Worm (Caenorhabditis elegans): ENCODE results near the gene str-18.

str-18 gene

ce11 chrV:15741851-15742250 is at the start of gene str-18:
str-18 (minus strand) TSS chrV:15741951.
- TF ChIP-seq pes-1 (GFP tag; IDR thresholded peaks at IDR 0.05) (no peak), F13C5.2 (tag; optimal IDR thresholded peaks at IDR 0.05) (no peak), hmg-4 (GFP tag; optimal IDR thresholded peaks at IDR 0.05) (no peak), flt-1 (GFP tag; IDR thresholded peaks at IDR 0.05) (no peak), tbx-11 (GFP tag; IDR thresholded peaks at IDR 0.05) (no peak), scrt-1 (GFP tag; IDR thresholded peaks at IDR 0.05) (no peak), aly-1 (tag; optimal IDR thresholded peaks at IDR 0.05) (no peak), ceh-13 (GFP tag; optimal IDR thresholded peaks at IDR 0.05) (no peak), hmbx-1 (tag; optimal IDR thresholded peaks at IDR 0.05) (no peak), tra-4 (tag; optimal IDR thresholded peaks at IDR 0.05) (no peak)

ce11 chrV:15782494-15782893 is 40.7 kb upstream of the str-18 start, which contains the start of gene T26E4.3:
T26E4.3 (plus strand) TSS chrV:15782794.
- TF ChIP-seq sea-1 (GFP tag; conservative IDR thresholded peaks at IDR 0.05) = no peak

DNA sequence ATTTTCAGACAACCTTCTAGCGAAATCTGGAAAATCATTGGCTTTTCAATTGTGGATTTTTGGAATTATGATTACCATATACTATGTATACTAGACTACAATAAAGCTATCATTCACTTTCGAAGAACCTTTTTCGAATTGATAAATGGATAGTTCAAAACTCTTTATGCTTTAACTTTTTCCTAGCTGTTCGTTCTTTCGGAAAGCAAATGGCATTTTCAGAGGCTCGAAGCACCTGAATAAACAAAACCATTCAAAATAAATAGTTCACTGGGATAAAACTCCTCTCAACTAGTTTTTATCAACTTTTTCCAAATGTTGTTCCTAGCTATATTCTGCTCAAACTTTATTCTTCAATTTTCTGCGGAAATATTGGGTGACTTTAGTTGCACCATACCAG is 39.3 kb upstream of the str-18 start, which contains the start of gene T26E4.2:
TSS of gene T26E4.2 (plus strand) at position 301 of the 400 bp plus-strand sequence.
- no peak for TF ChIP-seq pes-1 (GFP tag; IDR thresholded peaks at IDR 0.05)
- TF ChIP-seq hmg-4 (GFP tag; optimal IDR thresholded peaks at IDR 0.05) = no peak
- no peak for TF ChIP-seq ets-7 (tag; optimal IDR thresholded peaks at IDR 0.05)
- TF ChIP-seq tra-4 (tag; optimal IDR thresholded peaks at IDR 0.05) = no peak
- TF ChIP-seq ceh-13 (GFP tag; optimal IDR thresholded peaks at IDR 0.05) = no peak
- TF ChIP-seq F13C5.2 (tag; optimal IDR thresholded peaks at IDR 0.05) = no peak
- no peak for TF ChIP-seq sea-1 (GFP tag; conservative IDR thresholded peaks at IDR 0.05)
- no peak for TF ChIP-seq ceh-36 (tag; optimal IDR thresholded peaks at IDR 0.05)
- TF ChIP-seq scrt-1 (GFP tag; IDR thresholded peaks at IDR 0.05) = no peak
- TF ChIP-seq hnd-1 (tag; optimal IDR thresholded peaks at IDR 0.05) = no peak
- no peak for TF ChIP-seq aly-1 (tag; optimal IDR thresholded peaks at IDR 0.05)
- TF ChIP-seq ama-1 (optimal IDR thresholded peaks at IDR 0.05) = no peak
- no peak for TF ChIP-seq tbx-11 (GFP tag; IDR thresholded peaks at IDR 0.05)
- TF ChIP-seq flt-1 (GFP tag; IDR thresholded peaks at IDR 0.05) = no peak

- no peak for TF ChIP-seq hmg-4 (GFP tag; optimal IDR thresholded peaks at IDR 0.05)
Measured at ce11 chrV:15779128-15779729, 37.5 kb upstream of the str-18 start, which contains the start of the genes nhr-285 and irld-52. nhr-285 (minus strand) TSS chrV:15779228. irld-52 (plus strand) TSS chrV:15779679.

ce11 chrV:15776651-15777050 is 34.9 kb upstream of the str-18 start, which contains the start of gene nhr-283:
nhr-283 (minus strand) TSS chrV:15776751.
- TF ChIP-seq tbx-11 (GFP tag; IDR thresholded peaks at IDR 0.05) (no peak), aly-1 (tag; optimal IDR thresholded peaks at IDR 0.05) (no peak), sea-1 (GFP tag; conservative IDR thresholded peaks at IDR 0.05) (no peak), tra-4 (tag; optimal IDR thresholded peaks at IDR 0.05) (no peak), F13C5.2 (tag; optimal IDR thresholded peaks at IDR 0.05) (no peak), ets-7 (tag; optimal IDR thresholded peaks at IDR 0.05) (no peak), flt-1 (GFP tag; IDR thresholded peaks at IDR 0.05) (no peak)

DNA sequence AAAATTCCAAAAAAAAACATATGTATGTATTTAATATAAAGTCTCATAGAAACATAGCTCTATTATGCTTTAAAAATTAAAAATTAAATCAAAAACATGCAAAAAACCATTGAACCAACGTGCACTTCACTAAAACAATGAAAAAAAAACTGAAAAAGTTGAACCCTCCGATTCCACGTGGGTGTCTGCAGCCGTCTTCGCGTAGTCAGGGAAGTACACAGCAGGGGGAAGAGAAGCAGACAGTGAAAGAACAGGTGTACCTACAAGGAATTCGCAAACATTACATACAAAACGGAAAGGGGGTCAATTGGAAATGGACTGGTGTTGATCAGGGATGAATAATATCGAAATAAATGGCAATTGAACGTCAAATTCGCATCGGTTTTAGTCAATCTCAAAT is 32.2 kb upstream of the str-18 start:
- TF ChIP-seq hnd-1 (tag; optimal IDR thresholded peaks at IDR 0.05) (no peak), scrt-1 (GFP tag; IDR thresholded peaks at IDR 0.05) (no peak), aly-1 (tag; optimal IDR thresholded peaks at IDR 0.05) (no peak), tbx-37 (GFP tag; conservative IDR thresholded peaks at IDR 0.05) (no peak), hmg-4 (GFP tag; optimal IDR thresholded peaks at IDR 0.05) (no peak), flt-1 (GFP tag; IDR thresholded peaks at IDR 0.05) (no peak), ama-1 (optimal IDR thresholded peaks at IDR 0.05) (no peak), tra-4 (tag; optimal IDR thresholded peaks at IDR 0.05) (no peak), tbx-11 (GFP tag; IDR thresholded peaks at IDR 0.05) (no peak), F13C5.2 (tag; optimal IDR thresholded peaks at IDR 0.05) (no peak), ets-7 (tag; optimal IDR thresholded peaks at IDR 0.05) (no peak), ceh-13 (GFP tag; optimal IDR thresholded peaks at IDR 0.05) (no peak), sea-1 (GFP tag; conservative IDR thresholded peaks at IDR 0.05) (no peak), pes-1 (GFP tag; IDR thresholded peaks at IDR 0.05) (no peak)

DNA sequence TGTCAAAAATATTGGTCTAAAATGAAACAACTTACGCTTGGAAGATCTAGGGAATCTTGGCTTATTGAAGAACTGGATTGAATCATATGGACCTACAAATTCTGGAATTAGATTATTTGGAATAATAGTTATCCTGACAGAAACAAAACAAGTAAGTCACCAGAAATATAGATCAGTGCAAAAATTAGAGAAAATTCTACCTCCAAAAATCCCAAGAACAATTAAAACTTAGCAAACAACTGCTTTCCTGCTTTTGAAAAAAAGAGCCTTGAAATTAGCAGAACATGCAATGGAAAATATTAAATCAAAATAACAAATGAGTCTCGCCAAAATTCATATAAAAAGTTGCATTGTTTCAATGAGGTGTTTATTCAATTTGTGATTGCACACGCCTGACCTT is 31.4 kb upstream of the str-18 start, which contains the start of gene nhr-60:
TSS of gene nhr-60 (minus strand) at position 101 of the 400 bp plus-strand sequence.
- TF ChIP-seq ama-1 (optimal IDR thresholded peaks at IDR 0.05) (no peak), ceh-13 (GFP tag; optimal IDR thresholded peaks at IDR 0.05) (no peak), pes-1 (GFP tag; IDR thresholded peaks at IDR 0.05) (no peak), scrt-1 (GFP tag; IDR thresholded peaks at IDR 0.05) (no peak), aly-1 (tag; optimal IDR thresholded peaks at IDR 0.05) (no peak), tbx-11 (GFP tag; IDR thresholded peaks at IDR 0.05) (no peak), ets-7 (tag; optimal IDR thresholded peaks at IDR 0.05) (no peak), hmbx-1 (tag; optimal IDR thresholded peaks at IDR 0.05) (no peak), B0310.2 (tag; optimal IDR thresholded peaks at IDR 0.05) (no peak), sea-1 (GFP tag; conservative IDR thresholded peaks at IDR 0.05) (no peak)

- no peak for TF ChIP-seq flt-1 (GFP tag; IDR thresholded peaks at IDR 0.05)
Measured at ce11 chrV:15769072-15769471, 27.3 kb upstream of the str-18 start, which contains the start of gene F57A10.4. F57A10.4 (plus strand) TSS chrV:15769438.

DNA sequence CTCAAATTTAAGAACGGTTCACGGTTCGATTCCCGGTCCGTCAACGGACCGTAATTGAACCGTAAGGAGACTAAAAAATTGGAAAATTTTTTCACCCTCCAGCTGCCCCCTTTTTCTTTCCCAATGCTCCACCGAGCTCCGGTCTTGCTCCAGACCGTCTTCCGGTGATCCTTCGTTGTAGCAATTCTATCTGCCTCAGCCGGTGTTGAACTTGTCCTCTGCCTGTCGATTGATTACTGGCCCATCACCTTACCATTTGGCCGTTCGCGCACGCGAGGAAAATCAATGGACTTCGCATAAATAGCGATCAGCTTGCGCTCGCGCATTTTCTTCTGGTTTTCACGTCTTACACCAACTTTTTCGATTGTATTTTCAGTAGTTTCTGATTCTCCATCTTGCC is 25.6 kb upstream of the str-18 start:
- TF ChIP-seq pes-1 (GFP tag; IDR thresholded peaks at IDR 0.05) (peak; percentile 73), scrt-1 (GFP tag; IDR thresholded peaks at IDR 0.05) (peak; percentile 51; the same call in 1 of the 2 replicates), flt-1 (GFP tag; IDR thresholded peaks at IDR 0.05) (peak; percentile 28; the same call in 1 of the 2 replicates)
